Fruit fly (Drosophila melanogaster): ENCODE measurements around the gene Nufip.

- TF ChIP-seq CG3847 (GFP tag; IDR thresholded peaks at IDR 0.05) = peak; percentile 43; the same call in 1 of the 2 replicates
- TF ChIP-seq ranshi (GFP tag; IDR thresholded peaks at IDR 0.05) = peak; percentile 73
- TF ChIP-seq Tbp (GFP tag; optimal IDR thresholded peaks at IDR 0.05) = no peak
- TF ChIP-seq gcm2 (GFP tag; optimal IDR thresholded peaks at IDR 0.05) = no peak
- TF ChIP-seq CG2889 (GFP tag; IDR thresholded peaks at IDR 0.05) = peak; percentile 61; the same call in 2 of the 3 replicates
- no peak for TF ChIP-seq pb (GFP tag; optimal IDR thresholded peaks at IDR 0.05)
- peak; percentile 62; the same call in 2 of the 4 replicates for TF ChIP-seq Gug (GFP tag; IDR thresholded peaks at IDR 0.05)
- TF ChIP-seq sens (GFP tag) = peak; percentile 77
- no peak for TF ChIP-seq insv (GFP tag; optimal IDR thresholded peaks at IDR 0.05)
- no peak for TF ChIP-seq CG16779 (GFP tag; IDR thresholded peaks at IDR 0.05)
- no peak for TF ChIP-seq Dfd (GFP tag; optimal IDR thresholded peaks at IDR 0.05)
- no peak for TF ChIP-seq CG4328 (GFP tag; optimal IDR thresholded peaks at IDR 0.05)
- TF ChIP-seq pzg (GFP tag; optimal IDR thresholded peaks at IDR 0.05) = no peak
Observed at dm6 chr3L:18784562-18784961, 36.4 kb upstream of the Nufip start.

Data from whole organism, embryonic.